Fruit fly (Drosophila melanogaster): ENCODE data around the gene CG8028.
A peak's percentile ranks its signal among the peaks of the same experiment; 100 is the strongest.

The CG8028 gene

DNA sequence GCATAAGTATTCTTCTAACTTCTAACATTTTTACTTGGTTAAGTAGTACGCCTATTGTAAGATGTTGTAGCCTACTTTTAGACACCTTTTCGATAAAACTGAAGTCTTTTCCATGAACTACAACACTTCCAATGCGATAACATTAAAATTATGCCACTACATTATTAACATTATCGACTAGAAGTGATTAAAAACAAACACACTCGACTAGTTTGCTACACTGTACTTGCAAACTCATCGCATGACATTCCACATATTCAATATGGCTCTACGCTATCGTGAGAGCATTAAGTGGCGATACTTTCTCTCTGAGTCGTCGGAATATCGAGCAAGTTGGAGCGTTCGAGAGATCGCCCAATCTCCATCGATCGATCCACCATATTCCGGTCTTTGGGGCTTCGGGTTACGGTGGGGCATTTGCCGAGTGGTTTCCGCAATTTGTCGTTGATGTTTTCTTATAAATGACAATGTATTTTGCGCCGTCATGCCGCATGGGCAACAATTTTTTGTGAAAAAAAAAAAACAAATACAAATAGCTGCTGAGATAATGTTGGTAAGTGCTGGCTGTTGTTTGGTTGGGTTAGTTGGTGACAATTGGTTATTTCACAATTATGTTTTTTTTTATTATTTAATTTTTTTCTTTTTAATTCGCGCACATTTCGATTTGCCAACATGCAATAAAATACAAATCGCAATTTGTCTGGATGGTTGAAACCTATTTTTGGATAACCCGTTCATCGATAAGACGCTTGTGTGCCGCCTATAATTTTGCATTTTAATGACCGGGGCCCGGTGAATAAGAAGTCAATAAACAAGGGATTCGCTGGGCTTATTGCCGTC lies 35.5 kb upstream of the CG8028 start (continued):
- TF ChIP-seq HLH3B (GFP tag; IDR thresholded peaks at IDR 0.05): no peak
- peak; percentile 59 for TF ChIP-seq sug (tag; optimal IDR thresholded peaks at IDR 0.05)
- no peak for TF ChIP-seq CG17361 (GFP tag; IDR thresholded peaks at IDR 0.05)
- TF ChIP-seq Kr (GFP tag; optimal IDR thresholded peaks at IDR 0.05): no peak
- TF ChIP-seq onecut (GFP tag; IDR thresholded peaks at IDR 0.05): peak; percentile 62
- TF ChIP-seq CG4617 (GFP tag; optimal IDR thresholded peaks at IDR 0.05; ENCODE audit: borderline replicate concordance): no peak
- no peak for TF ChIP-seq jigr1 (GFP tag; IDR thresholded peaks at IDR 0.05)
- TF ChIP-seq tx (GFP tag; optimal IDR thresholded peaks at IDR 0.05): no peak
- TF ChIP-seq pita (GFP tag; optimal IDR thresholded peaks at IDR 0.05): no peak
- TF ChIP-seq vvl (GFP tag; IDR thresholded peaks at IDR 0.05): no peak
- TF ChIP-seq CG11504 (tag; optimal IDR thresholded peaks at IDR 0.05): no peak
- peak; percentile 35 for TF ChIP-seq CG5180 (GFP tag; optimal IDR thresholded peaks at IDR 0.05)
- no peak for TF ChIP-seq CG1024 (GFP tag; IDR thresholded peaks at IDR 0.05)
- TF ChIP-seq grn (GFP tag; optimal IDR thresholded peaks at IDR 0.05): peak; percentile 58
- no peak for TF ChIP-seq CG18011 (GFP tag; optimal IDR thresholded peaks at IDR 0.05)
- no peak for TF ChIP-seq otp (GFP tag; IDR thresholded peaks at IDR 0.05)
- TF ChIP-seq CG15479 (GFP tag; optimal IDR thresholded peaks at IDR 0.05): no peak
- TF ChIP-seq pho (GFP tag; optimal IDR thresholded peaks at IDR 0.05): no peak
- 0 out of 2 replicates have a peak, but pooled peaks have one; percentile 9 for TF ChIP-seq crol (GFP tag; IDR thresholded peaks at IDR 0.05)
- TF ChIP-seq fd96Cb (tag; optimal IDR thresholded peaks at IDR 0.05): no peak
- no peak for TF ChIP-seq CG6765 (GFP tag; optimal IDR thresholded peaks at IDR 0.05)
- TF ChIP-seq CG13894 (tag; optimal IDR thresholded peaks at IDR 0.05): peak; percentile 98
- no peak for TF ChIP-seq kah (GFP tag; optimal IDR thresholded peaks at IDR 0.05)
- TF ChIP-seq dati (GFP tag; IDR thresholded peaks at IDR 0.05): no peak
- no peak for TF ChIP-seq CG16815 (GFP tag; optimal IDR thresholded peaks at IDR 0.05)
- no peak for TF ChIP-seq CG7556 (GFP tag; optimal IDR thresholded peaks at IDR 0.05)
- no peak for TF ChIP-seq pum (GFP tag; optimal IDR thresholded peaks at IDR 0.05)
- no peak for TF ChIP-seq so (GFP tag; IDR thresholded peaks at IDR 0.05)
- TF ChIP-seq CG7372 (GFP tag; IDR thresholded peaks at IDR 0.05): no peak
- TF ChIP-seq H15 (GFP tag; IDR thresholded peaks at IDR 0.05): no peak
- no peak for TF ChIP-seq lov (optimal IDR thresholded peaks at IDR 0.05)
- TF ChIP-seq lov (GFP tag; IDR thresholded peaks at IDR 0.05): no peak
- no peak for TF ChIP-seq sens-2 (GFP tag; IDR thresholded peaks at IDR 0.05)
- no peak for TF ChIP-seq CG17568 (GFP tag; optimal IDR thresholded peaks at IDR 0.05)
- TF ChIP-seq NfI (GFP tag; optimal IDR thresholded peaks at IDR 0.05): no peak
- no peak for TF ChIP-seq Stat92E (GFP tag; optimal IDR thresholded peaks at IDR 0.05)
- TF ChIP-seq Mad (GFP tag; optimal IDR thresholded peaks at IDR 0.05): no peak
- no peak; the same call in 1 of the 2 replicates for TF ChIP-seq amos (GFP tag; IDR thresholded peaks at IDR 0.05; ENCODE audit: partially characterized antibody)
- TF ChIP-seq h (optimal IDR thresholded peaks at IDR 0.05): no peak
- no peak for TF ChIP-seq ranshi (GFP tag; IDR thresholded peaks at IDR 0.05)
- no peak for TF ChIP-seq sisA (GFP tag; IDR thresholded peaks at IDR 0.05)
- TF ChIP-seq tup (GFP tag; optimal IDR thresholded peaks at IDR 0.05): no peak
- TF ChIP-seq esg (GFP tag; conservative IDR thresholded peaks at IDR 0.05): no peak
- no peak for TF ChIP-seq en (GFP tag; optimal IDR thresholded peaks at IDR 0.05)
- no peak for TF ChIP-seq ash1 (GFP tag; optimal IDR thresholded peaks at IDR 0.05)
- TF ChIP-seq CG11093 (GFP tag; IDR thresholded peaks at IDR 0.05): no peak
- TF ChIP-seq slou (GFP tag; optimal IDR thresholded peaks at IDR 0.05): no peak
- no peak for TF ChIP-seq ind (GFP tag; optimal IDR thresholded peaks at IDR 0.05)
- TF ChIP-seq Mrtf (GFP tag; IDR thresholded peaks at IDR 0.05): no peak
- TF ChIP-seq CG11696 (GFP tag; IDR thresholded peaks at IDR 0.05): no peak
- TF ChIP-seq Hr78 (GFP tag; optimal IDR thresholded peaks at IDR 0.05): no peak
